Fruit fly (Drosophila melanogaster): ENCODE data around the gene CG32198.

CG32198 gene

dm6 chr3L:18526676-18527075 lies at the start of gene CG32198:
Gene CG32198, plus strand, starts transcription at chr3L:18526976.
- TF ChIP-seq rn (GFP tag; IDR thresholded peaks at IDR 0.05) = no peak
- TF ChIP-seq CG10348 (GFP tag; IDR thresholded peaks at IDR 0.05) = no peak
- no peak for TF ChIP-seq Snoo (tag; optimal IDR thresholded peaks at IDR 0.05)
- no peak for TF ChIP-seq CG8159 (tag; optimal IDR thresholded peaks at IDR 0.05)
- no peak for TF ChIP-seq CG8301 (tag; optimal IDR thresholded peaks at IDR 0.05)
- no peak for TF ChIP-seq D1 (tag; optimal IDR thresholded peaks at IDR 0.05)
- TF ChIP-seq Pif1B (GFP tag; optimal IDR thresholded peaks at IDR 0.05) = no peak
- TF ChIP-seq CG13204 (GFP tag; optimal IDR thresholded peaks at IDR 0.05) = no peak
- no peak for TF ChIP-seq CG32121 (GFP tag; IDR thresholded peaks at IDR 0.05)
- TF ChIP-seq CG14655 (GFP tag; optimal IDR thresholded peaks at IDR 0.05) = no peak
- no peak for TF ChIP-seq CG4496 (GFP tag; IDR thresholded peaks at IDR 0.05)
- TF ChIP-seq CG12605 (GFP tag; IDR thresholded peaks at IDR 0.05) = no peak
- TF ChIP-seq CG34367 (tag; optimal IDR thresholded peaks at IDR 0.05) = no peak
- TF ChIP-seq gl (tag; optimal IDR thresholded peaks at IDR 0.05) = no peak
- no peak for TF ChIP-seq Pif1A (GFP tag; optimal IDR thresholded peaks at IDR 0.05)
- TF ChIP-seq Ets98B (GFP tag; IDR thresholded peaks at IDR 0.05) = no peak
- TF ChIP-seq CG17806 (tag; optimal IDR thresholded peaks at IDR 0.05) = no peak

- TF ChIP-seq CG8301 (tag; optimal IDR thresholded peaks at IDR 0.05) = no peak
- no peak for TF ChIP-seq gl (tag; optimal IDR thresholded peaks at IDR 0.05)
Observed at dm6 chr3L:18502425-18502824, 24.4 kb upstream of the CG32198 start, which contains the start of gene AstC-R2. Gene AstC-R2, minus strand, starts transcription at chr3L:18502557.

- TF ChIP-seq CG14655 (GFP tag; optimal IDR thresholded peaks at IDR 0.05) (no peak), EcR (GFP tag; optimal IDR thresholded peaks at IDR 0.05) (no peak), Ets98B (GFP tag; IDR thresholded peaks at IDR 0.05) (no peak), CG4496 (GFP tag; IDR thresholded peaks at IDR 0.05) (no peak), gl (tag; optimal IDR thresholded peaks at IDR 0.05) (no peak), Snoo (tag; optimal IDR thresholded peaks at IDR 0.05) (no peak), CG8159 (tag; optimal IDR thresholded peaks at IDR 0.05) (no peak)
Observed at dm6 chr3L:18539832-18540231, 13.1 kb downstream of the CG32198 start.

- no peak for TF ChIP-seq D1 (tag; optimal IDR thresholded peaks at IDR 0.05)
- peak; percentile 59; the same call in 2 of the 3 replicates for TF ChIP-seq CG4496 (GFP tag; IDR thresholded peaks at IDR 0.05)
- TF ChIP-seq gl (tag; optimal IDR thresholded peaks at IDR 0.05) = no peak
- no peak for TF ChIP-seq EcR (GFP tag; optimal IDR thresholded peaks at IDR 0.05)
- TF ChIP-seq CG34367 (tag; optimal IDR thresholded peaks at IDR 0.05) = no peak
- TF ChIP-seq Pif1B (GFP tag; optimal IDR thresholded peaks at IDR 0.05) = no peak
- peak; percentile 34 for TF ChIP-seq CG14655 (GFP tag; optimal IDR thresholded peaks at IDR 0.05)
- no peak for TF ChIP-seq CG12605 (GFP tag; IDR thresholded peaks at IDR 0.05)
- TF ChIP-seq CG9948 (tag; optimal IDR thresholded peaks at IDR 0.05) = no peak
- no peak for TF ChIP-seq Snoo (tag; optimal IDR thresholded peaks at IDR 0.05)
- TF ChIP-seq rn (GFP tag; IDR thresholded peaks at IDR 0.05) = no peak
- TF ChIP-seq CG17806 (tag; optimal IDR thresholded peaks at IDR 0.05) = no peak
- TF ChIP-seq CG8159 (tag; optimal IDR thresholded peaks at IDR 0.05) = no peak
Observed at dm6 chr3L:18559958-18560357, 33.2 kb downstream of the CG32198 start, which contains the start of gene AstC-R1. Gene AstC-R1, plus strand, starts transcription at chr3L:18560258.
